Fruit fly (Drosophila melanogaster): ENCODE results near the gene Jig.

Gene Jig

dm6 chr3R:14569411-14570107 is 8.8 kb downstream of the Jig start, which contains the start of gene Cys (continued):
- TF ChIP-seq CG12071 (GFP tag; optimal IDR thresholded peaks at IDR 0.05) (peak; percentile 5), onecut (GFP tag; IDR thresholded peaks at IDR 0.05) (peak; percentile 62), fd3F (GFP tag; optimal IDR thresholded peaks at IDR 0.05) (no peak), hkb (optimal IDR thresholded peaks at IDR 0.05) (no peak), hkb (GFP tag; IDR thresholded peaks at IDR 0.05) (no peak), Antp (GFP tag; optimal IDR thresholded peaks at IDR 0.05) (peak; percentile 38), sens (GFP tag) (peak; percentile 80), HmgD (GFP tag; optimal IDR thresholded peaks at IDR 0.05) (no peak), CG9876 (GFP tag; optimal IDR thresholded peaks at IDR 0.05) (no peak), CoRest (tag; optimal IDR thresholded peaks at IDR 0.05) (peak; percentile 37), Vsx1 (GFP tag; optimal IDR thresholded peaks at IDR 0.05) (peak; percentile 38), CG17829 (tag; optimal IDR thresholded peaks at IDR 0.05) (peak; percentile 1), chinmo (GFP tag; IDR thresholded peaks at IDR 0.05; ENCODE audit: partially characterized antibody) (peak; percentile 23; the same call in 1 of the 4 replicates), CG30020 (tag; optimal IDR thresholded peaks at IDR 0.05) (no peak), ftz-f1 (GFP tag; optimal IDR thresholded peaks at IDR 0.05) (no peak), CG7963 (GFP tag; IDR thresholded peaks at IDR 0.05; ENCODE audit: partially characterized antibody) (no peak), mirr (GFP tag; optimal IDR thresholded peaks at IDR 0.05) (no peak), Ets65A (GFP tag) (peak; percentile 18), Elba2 (GFP tag; optimal IDR thresholded peaks at IDR 0.05) (no peak), gsb-n (tag; optimal IDR thresholded peaks at IDR 0.05) (no peak), CG15601 (tag; optimal IDR thresholded peaks at IDR 0.05) (peak; percentile 26), B-H1 (GFP tag; IDR thresholded peaks at IDR 0.05) (no peak), odd (GFP tag; optimal IDR thresholded peaks at IDR 0.05) (no peak), ash1 (GFP tag; optimal IDR thresholded peaks at IDR 0.05) (no peak), ind (GFP tag; optimal IDR thresholded peaks at IDR 0.05) (no peak), CG8290 (GFP tag; optimal IDR thresholded peaks at IDR 0.05) (no peak), CG8290 (tag; optimal IDR thresholded peaks at IDR 0.05) (peak in 1 of 2 experiments; percentile 64), Nf-YB (GFP tag; optimal IDR thresholded peaks at IDR 0.05) (no peak), YL-1 (GFP tag; optimal IDR thresholded peaks at IDR 0.05) (no peak), CG10366 (GFP tag; IDR thresholded peaks at IDR 0.05) (no peak), luna (GFP tag; optimal IDR thresholded peaks at IDR 0.05) (peak; percentile 34), bigmax (GFP tag; optimal IDR thresholded peaks at IDR 0.05) (peak; percentile 50), Bgb (GFP tag; IDR thresholded peaks at IDR 0.05; ENCODE audit: partially characterized antibody) (peak; percentile 27; the same call in 1 of the 2 replicates), CG4360 (GFP tag; IDR thresholded peaks at IDR 0.05) (no peak), danr (GFP tag; IDR thresholded peaks at IDR 0.05) (no peak), CG2199 (GFP tag; IDR thresholded peaks at IDR 0.05) (no peak), sisA (GFP tag; IDR thresholded peaks at IDR 0.05) (no peak), otp (GFP tag; IDR thresholded peaks at IDR 0.05) (0 out of 3 replicates have a peak, but pooled peaks have one; percentile 36), her (GFP tag; optimal IDR thresholded peaks at IDR 0.05) (peak; percentile 13), run (tag; optimal IDR thresholded peaks at IDR 0.05) (no peak), pho (GFP tag; optimal IDR thresholded peaks at IDR 0.05) (peak; percentile 16), stc (GFP tag; IDR thresholded peaks at IDR 0.05) (no peak), CG4707 (GFP tag; optimal IDR thresholded peaks at IDR 0.05) (no peak), aop (GFP tag; IDR thresholded peaks at IDR 0.05) (no peak), knrl (GFP tag; IDR thresholded peaks at IDR 0.05; ENCODE audit: partially characterized antibody) (no peak), CG6689 (GFP tag; IDR thresholded peaks at IDR 0.05) (no peak), HLH54F (GFP tag; optimal IDR thresholded peaks at IDR 0.05) (peak; percentile 35), CG10959 (GFP tag; IDR thresholded peaks at IDR 0.05) (no peak), CG12659 (GFP tag; optimal IDR thresholded peaks at IDR 0.05) (no peak), Mes4 (GFP tag; optimal IDR thresholded peaks at IDR 0.05) (no peak), Ptx1 (GFP tag; IDR thresholded peaks at IDR 0.05) (no peak), Xbp1 (GFP tag; optimal IDR thresholded peaks at IDR 0.05) (no peak)
